Fruit fly (Drosophila melanogaster) S2 (cell line): ENCODE results near the gene nuf.

Experiments
- CG8478 ChIP-seq: fragments of >200 bp; optimal IDR thresholded peaks from 2 replicates; lab custom pipeline; 2018
- CTCF ChIP-seq, 2 experiments: fragments of >200 bp; optimal IDR thresholded peaks; 2 replicates each; lab custom pipeline; 2018

The nuf gene

DNA sequence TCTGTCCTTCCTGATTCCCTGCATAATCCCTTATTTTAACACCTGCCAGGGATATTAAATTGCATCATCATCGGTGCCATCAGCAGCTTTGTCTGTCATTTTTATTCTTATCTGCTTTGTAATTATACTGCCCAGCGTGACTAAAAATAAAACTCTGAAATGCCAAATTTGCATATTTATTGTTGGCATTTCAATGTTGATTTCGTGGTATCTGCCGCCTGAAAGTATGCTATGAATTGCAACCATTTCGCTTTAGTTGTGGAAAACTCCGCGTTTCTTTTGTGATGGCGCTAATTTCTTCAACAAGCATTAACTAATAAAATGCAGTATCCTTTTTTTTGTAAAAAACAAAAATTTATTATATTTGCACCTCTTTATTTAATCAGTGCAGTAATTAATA, 45.1 kb downstream of the nuf start, which contains the start of gene CG34244:
Gene CG34244 (minus strand): TSS at position 122 of the 400 bp plus-strand sequence.
- TF ChIP-seq CG8478 (lab: Kevin White, UChicago) = no peak
- peak; percentile 84 to 91 for TF ChIP-seq CTCF (optimal IDR thresholded peaks at IDR 0.05; lab: Kevin White, UChicago)

dm6 chr3L:14236335-14236734, 45.7 kb downstream of the nuf start, which contains the start of gene CG7906:
TSS of gene CG7906 (plus strand) at chr3L:14236635.
- TF ChIP-seq CTCF (optimal IDR thresholded peaks at IDR 0.05; lab: Kevin White, UChicago) = no peak
- TF ChIP-seq CG8478 (lab: Kevin White, UChicago) = no peak

DNA sequence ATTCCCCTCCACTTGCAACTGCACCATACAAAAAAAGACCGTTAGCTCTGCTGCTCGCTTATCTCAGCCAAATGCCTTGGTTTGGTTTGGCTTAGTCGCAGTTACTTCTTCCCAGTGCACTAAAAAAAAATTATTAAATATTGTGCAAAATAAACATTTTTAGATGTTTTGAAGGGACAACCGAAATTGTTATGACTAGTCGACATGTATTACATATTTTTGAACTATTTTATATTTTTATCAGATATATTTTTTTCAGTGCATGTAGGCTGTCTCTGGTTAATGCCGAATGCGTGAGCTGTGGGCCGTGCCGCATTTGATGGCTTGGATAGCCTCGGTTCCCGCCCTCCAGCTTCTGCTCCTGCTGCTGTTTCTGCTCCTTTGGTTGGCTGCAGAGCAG, 48.7 kb downstream of the nuf start:
- TF ChIP-seq CG8478 (lab: Kevin White, UChicago) = no peak

DNA sequence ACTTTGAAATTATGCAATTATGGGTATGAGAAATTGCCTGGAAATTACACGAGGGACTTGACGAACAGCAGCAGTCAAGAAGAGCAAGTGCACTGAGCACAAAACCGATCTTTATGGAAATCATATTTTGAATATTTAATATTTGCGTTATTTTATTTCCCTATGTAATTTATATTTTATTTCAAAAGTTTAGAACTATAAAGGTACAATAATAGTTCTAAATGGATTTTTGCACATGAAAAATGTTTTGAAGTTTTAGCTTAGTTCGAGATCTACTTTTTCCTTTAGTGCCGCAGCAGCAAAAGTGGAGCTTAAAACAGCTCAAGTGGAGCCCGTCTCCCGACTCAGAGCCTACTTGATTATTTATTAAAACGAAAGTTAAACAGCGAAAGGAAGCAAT, 50.4 kb downstream of the nuf start:
- TF ChIP-seq CTCF (optimal IDR thresholded peaks at IDR 0.05; lab: Kevin White, UChicago) (no peak), CG8478 (lab: Kevin White, UChicago) (no peak)

DNA sequence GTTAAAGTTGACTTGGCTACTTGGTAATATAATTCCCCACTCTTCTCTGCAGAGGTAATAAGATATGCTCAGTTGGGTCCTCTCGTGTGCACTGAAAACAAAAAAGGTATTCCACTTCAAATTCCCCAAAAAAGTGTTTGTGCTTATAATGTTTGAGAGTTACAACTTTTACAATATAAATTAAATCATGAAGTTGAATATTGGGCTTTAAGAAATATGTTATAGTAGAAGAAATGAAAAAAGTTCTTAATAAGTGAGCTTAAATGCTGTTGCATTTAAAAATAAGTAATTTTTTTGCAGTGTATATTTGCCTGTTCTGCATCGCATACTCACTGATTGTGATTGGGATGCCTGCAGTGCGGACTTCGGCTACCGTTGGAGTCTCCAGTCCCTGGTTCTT, 62.8 kb downstream of the nuf start:
- TF ChIP-seq CG8478 (lab: Kevin White, UChicago) (no peak), CTCF (optimal IDR thresholded peaks at IDR 0.05; lab: Kevin White, UChicago) (no peak)

dm6 chr3L:14262770-14263169, 72.1 kb downstream of the nuf start:
- TF ChIP-seq CTCF (optimal IDR thresholded peaks at IDR 0.05; lab: Kevin White, UChicago) = no peak
- no peak for TF ChIP-seq CG8478 (lab: Kevin White, UChicago)

DNA sequence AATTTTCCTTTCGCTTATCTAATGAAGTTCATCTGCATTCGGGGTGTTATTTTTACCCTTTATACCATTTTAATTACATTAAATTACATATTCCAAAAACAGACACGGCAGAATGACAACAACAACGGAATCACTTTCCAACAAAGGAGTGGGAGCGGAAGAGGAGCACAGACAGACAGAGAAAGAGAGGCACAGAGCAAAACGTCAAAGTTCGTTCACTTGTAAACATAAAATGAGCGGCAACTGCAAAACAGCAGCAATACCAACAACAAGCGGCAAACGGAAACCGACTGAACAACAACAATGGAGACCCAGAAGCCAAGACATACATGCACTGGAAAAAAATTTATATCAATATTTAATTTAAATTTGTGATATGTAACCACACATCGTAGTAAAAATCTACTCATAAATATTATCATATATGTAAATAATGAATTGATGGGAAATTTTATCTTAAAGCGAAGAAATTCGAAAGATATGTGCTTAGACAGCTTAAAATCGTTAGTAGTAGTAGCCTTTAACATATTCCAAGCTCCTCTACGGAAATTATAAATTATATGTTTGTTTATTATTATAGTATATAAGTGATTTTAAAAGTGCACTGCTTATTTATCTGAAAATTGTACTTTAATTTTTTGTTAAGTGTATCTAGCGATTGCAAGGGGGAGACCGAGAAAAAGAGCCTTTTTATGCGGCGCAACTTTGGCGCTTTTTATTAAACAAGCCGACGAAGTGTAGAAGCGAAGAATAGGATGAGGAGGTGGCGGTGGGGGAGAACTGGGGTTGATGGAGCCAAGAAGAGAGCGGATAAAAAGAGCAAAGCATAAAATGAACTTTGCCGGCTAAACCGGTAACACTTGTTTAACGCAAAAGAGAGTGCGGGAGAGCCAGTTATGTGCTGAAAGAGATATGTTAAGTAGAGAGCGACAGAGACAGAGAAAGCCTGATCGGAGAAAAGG, 81.7 kb downstream of the nuf start:
- TF ChIP-seq CTCF (optimal IDR thresholded peaks at IDR 0.05; lab: Kevin White, UChicago) = no peak
- no peak for TF ChIP-seq CG8478 (lab: Kevin White, UChicago)

DNA sequence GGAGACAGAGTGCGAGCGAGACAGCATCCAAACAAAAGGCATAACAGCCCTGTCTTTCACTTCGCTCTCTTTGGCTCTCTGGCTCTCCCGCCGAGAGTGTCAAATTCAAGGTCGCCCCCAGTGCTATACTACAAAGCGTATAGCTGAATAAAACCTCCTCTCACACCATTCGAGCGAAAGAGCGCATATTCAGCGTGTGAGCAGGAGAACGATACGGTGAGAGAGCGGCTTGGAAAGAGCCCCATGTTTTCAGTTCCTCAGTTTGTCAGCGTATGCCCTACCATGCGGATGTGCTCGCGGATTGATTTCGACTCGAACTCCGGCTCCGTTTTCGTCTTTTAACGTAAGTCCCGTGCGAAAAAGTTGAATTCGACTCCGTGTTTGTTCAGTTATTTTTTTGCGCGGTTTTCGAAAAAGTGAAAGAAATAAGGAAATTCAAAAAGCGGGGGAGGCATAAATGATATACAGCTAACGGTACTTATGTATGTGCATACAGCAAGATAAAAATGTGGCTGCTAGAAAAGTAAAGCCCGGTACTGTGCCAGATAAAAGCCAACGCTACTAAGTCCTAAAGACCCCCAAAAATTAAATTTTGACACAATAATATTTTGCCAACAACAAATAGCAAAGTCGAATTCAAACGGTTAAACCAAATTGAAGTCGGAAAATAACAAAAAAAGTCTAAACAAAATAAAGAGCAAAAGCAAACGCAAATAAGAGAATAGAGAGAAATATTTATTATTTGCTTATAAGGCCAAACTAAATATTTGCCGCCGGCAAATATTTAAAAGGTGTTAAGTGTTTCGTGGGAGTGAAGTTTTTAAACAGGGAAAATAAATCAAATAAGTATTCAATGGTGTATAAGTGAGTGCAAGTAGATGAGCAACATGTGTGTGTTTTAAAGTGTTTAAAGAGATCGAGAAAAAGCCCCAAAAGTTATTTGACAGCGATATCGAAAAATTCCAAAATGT, 83.7 kb downstream of the nuf start, which contains the start of gene fz:
Gene fz (plus strand): TSS at position 256 of the 971 bp plus-strand sequence.
- no peak for TF ChIP-seq CG8478 (lab: Kevin White, UChicago)
- peak; percentile 27 to 43 for TF ChIP-seq CTCF (optimal IDR thresholded peaks at IDR 0.05; lab: Kevin White, UChicago)

dm6 chr3L:14276129-14276528, 85.5 kb downstream of the nuf start:
- no peak for TF ChIP-seq CTCF (optimal IDR thresholded peaks at IDR 0.05; lab: Kevin White, UChicago)
- no peak for TF ChIP-seq CG8478 (lab: Kevin White, UChicago)

DNA sequence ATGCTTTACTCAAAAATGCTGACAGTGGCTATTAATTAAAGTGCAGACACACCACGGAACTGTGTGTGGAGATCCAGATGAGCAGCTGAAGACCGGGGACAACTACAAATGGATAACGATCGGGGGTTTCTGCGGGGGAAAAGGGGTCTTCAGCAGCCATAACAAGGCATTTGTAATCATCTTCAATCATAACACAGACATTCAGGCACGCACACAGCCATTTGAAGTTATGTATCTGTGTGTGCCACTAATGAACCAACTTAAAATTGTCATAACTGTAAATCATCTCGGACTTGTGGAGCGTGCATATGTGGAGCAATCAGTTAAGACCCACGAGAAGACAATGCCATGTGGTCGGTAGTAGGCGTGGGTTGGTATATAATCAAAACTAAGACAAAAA, 91.5 kb downstream of the nuf start:
- no peak for TF ChIP-seq CTCF (optimal IDR thresholded peaks at IDR 0.05; lab: Kevin White, UChicago)
- TF ChIP-seq CG8478 (lab: Kevin White, UChicago) = no peak
